Fruit fly (Drosophila melanogaster): ENCODE data around the gene CG5347.

dm6 chrX:14727580-14727979 lies 49.0 kb upstream of the CG5347 start:
- no peak for TF ChIP-seq Vsx2 (GFP tag; optimal IDR thresholded peaks at IDR 0.05; ENCODE audit: partially characterized antibody)
- TF ChIP-seq dl (GFP tag; optimal IDR thresholded peaks at IDR 0.05; ENCODE audit: insufficient read depth in 1 of 2, partially characterized antibody in 2 of 2) = no peak
- TF ChIP-seq CrebA (GFP tag; optimal IDR thresholded peaks at IDR 0.05; ENCODE audit: borderline replicate concordance) = no peak
- TF ChIP-seq OdsH (GFP tag; optimal IDR thresholded peaks at IDR 0.05) = no peak
- TF ChIP-seq pan (optimal IDR thresholded peaks at IDR 0.05) = no peak
- TF ChIP-seq fru (GFP tag; optimal IDR thresholded peaks at IDR 0.05) = no peak
- TF ChIP-seq h (GFP tag; optimal IDR thresholded peaks at IDR 0.05) = no peak
- TF ChIP-seq rgr (GFP tag; optimal IDR thresholded peaks at IDR 0.05) = no peak

Measured in whole organism, wandering third instar larva.